Worm (Caenorhabditis elegans) whole organism, L4 larva: ENCODE results near the gene rpb-12.
A peak's percentile ranks its signal among the peaks of the same experiment; 100 is the strongest.
"Not testable (repeated sequence)": the region's sequence is repeated elsewhere in the genome, so short reads cannot be mapped to it uniquely, and the experiment has no call there.

Source experiments
- D1046.2 ChIP-seq: fragments of 200-800 bp; sonication (Bioruptor generic); IDR thresholded peaks from 2 replicates; pipeline ENCODE4 v1.3.6; 2022; ENCODE audit warnings: missing genetic modification characterization, missing compliant biosample characterization
- F49E8.2 ChIP-seq: sonication (generic microtip); optimal IDR thresholded peaks from 2 replicates; lab custom pipeline; 2016; ENCODE audit warnings: missing compliant biosample characterization, mild to moderate bottlenecking, missing genetic modification characterization, borderline replicate concordance
- T20F7.1 ChIP-seq: fragments of 200-800 bp; sonication (Bioruptor generic); optimal IDR thresholded peaks from 2 replicates; lab custom pipeline; 2018; ENCODE audit warnings: mild to moderate bottlenecking, missing genetic modification characterization, missing compliant biosample characterization
- Y105C5A.15 ChIP-seq: fragments of 200-800 bp; sonication (Bioruptor generic); IDR thresholded peaks from 2 replicates; pipeline ENCODE4 v1.3.6; 2022; ENCODE audit warnings: missing genetic modification characterization, missing compliant biosample characterization
- Y48G9A.11 ChIP-seq: fragments of 200-800 bp; sonication (Bioruptor generic); IDR thresholded peaks from 2 replicates; pipeline ENCODE4 v1.3.6; 2022; ENCODE audit warnings: missing genetic modification reagents, missing genetic modification characterization, missing compliant biosample characterization
- Y75B8A.6 ChIP-seq: fragments of 200-800 bp; sonication (Bioruptor generic); IDR thresholded peaks from 2 replicates; pipeline ENCODE4 v1.3.6; 2022; ENCODE audit warnings: missing genetic modification reagents, missing genetic modification characterization, missing compliant biosample characterization
- aha-1 ChIP-seq: fragments of 150-350 bp; peaks from one replicate; lab custom pipeline; 2014; ENCODE audit warnings: missing biosample characterization, missing genetic modification characterization
- arid-1 ChIP-seq: fragments of 200-800 bp; sonication (Bioruptor generic); conservative IDR thresholded peaks from 2 replicates; pipeline ENCODE4 v1.3.6; 2022; ENCODE audit warnings: missing genetic modification reagents, missing genetic modification characterization, missing compliant biosample characterization
- ceh-20 ChIP-seq: fragments of 200-800 bp; sonication (Bioruptor generic); IDR thresholded peaks from 2 replicates; pipeline ENCODE4 v1.3.6; 2022; ENCODE audit warnings: missing genetic modification reagents, missing genetic modification characterization, missing compliant biosample characterization
- ceh-44 ChIP-seq: fragments of 200-800 bp; sonication (Bioruptor generic); IDR thresholded peaks from 2 replicates; pipeline ENCODE4 v1.3.6; 2022; ENCODE audit warnings: missing genetic modification reagents, missing genetic modification characterization, missing compliant biosample characterization
- ctbp-1 ChIP-seq: fragments of 200-800 bp; sonication (Bioruptor generic); IDR thresholded peaks from 2 replicates; pipeline ENCODE4 v1.3.6; 2022; ENCODE audit warnings: missing genetic modification reagents, missing genetic modification characterization, missing compliant biosample characterization
- daf-19 ChIP-seq: fragments of 200-800 bp; sonication (Bioruptor generic); conservative IDR thresholded peaks from 2 replicates; pipeline ENCODE4 v1.3.6; 2022; ENCODE audit warnings: missing genetic modification characterization, missing compliant biosample characterization
- dmd-6 ChIP-seq: fragments of 200-800 bp; sonication (Bioruptor generic); IDR thresholded peaks from 2 replicates; pipeline ENCODE4 v1.3.6; 2022; ENCODE audit warnings: missing genetic modification reagents, missing genetic modification characterization, missing compliant biosample characterization
- dmd-8 ChIP-seq: fragments of 200-800 bp; sonication (Bioruptor generic); IDR thresholded peaks from 2 replicates; pipeline ENCODE4 v1.3.6; 2022; ENCODE audit warnings: missing genetic modification characterization, missing compliant biosample characterization
- dpl-1 ChIP-seq: fragments of 150-350 bp; optimal IDR thresholded peaks from 2 replicates; lab custom pipeline; 2014; ENCODE audit warnings: missing biosample characterization, missing genetic modification reagents, missing genetic modification characterization
- duxl-1 ChIP-seq: sonication (generic microtip); optimal IDR thresholded peaks from 2 replicates; lab custom pipeline; 2016; ENCODE audit warnings: mild to moderate bottlenecking, missing genetic modification characterization, moderate library complexity, missing compliant biosample characterization; ENCODE audit not compliant: poor library complexity
- dve-1 ChIP-seq: sonication (generic microtip); optimal IDR thresholded peaks from 2 replicates; lab custom pipeline; 2017; ENCODE audit warnings: antibody characterized with exemption, mild to moderate bottlenecking, missing genetic modification characterization, missing compliant biosample characterization; ENCODE audit not compliant: insufficient read depth
- hmg-1.1 ChIP-seq: fragments of 200-800 bp; sonication (Bioruptor generic); IDR thresholded peaks from 2 replicates; pipeline ENCODE4 v1.3.6; 2022; ENCODE audit warnings: missing genetic modification reagents, missing genetic modification characterization, missing compliant biosample characterization
- lin-1 ChIP-seq: fragments of 200-800 bp; sonication (Bioruptor generic); IDR thresholded peaks from 2 replicates; pipeline ENCODE4 v1.3.6; 2022; ENCODE audit warnings: missing genetic modification reagents, missing genetic modification characterization, missing compliant biosample characterization
- lin-13 ChIP-seq: fragments of 150-350 bp; optimal IDR thresholded peaks from 2 replicates; lab custom pipeline; 2014; ENCODE audit warnings: missing biosample characterization, missing genetic modification reagents, missing genetic modification characterization
- lin-29 ChIP-seq: fragments of 200-800 bp; sonication (Bioruptor generic); IDR thresholded peaks from 2 replicates; pipeline ENCODE4 v1.3.6; 2022; ENCODE audit warnings: missing genetic modification reagents, missing genetic modification characterization, missing compliant biosample characterization
- lsy-2 ChIP-seq, 2 experiments: fragments of 150-350 bp in 1 of 2; sonication (generic microtip) in 1 of 2; optimal IDR thresholded peaks; 2 replicates each; lab custom pipeline; 2014 to 2017; ENCODE audit warnings: missing biosample characterization in 2 of 2, missing genetic modification characterization in 2 of 2
- madf-5 ChIP-seq, 2 experiments: fragments of 200-800 bp; sonication (Bioruptor generic); IDR thresholded peaks; 2 replicates each; pipeline ENCODE4 v1.3.6; 2022; ENCODE audit warnings: missing compliant biosample characterization in 2 of 2, missing genetic modification characterization in 2 of 2
- mdl-1 ChIP-seq, 2 experiments: fragments of 150-350 bp in 1 of 2; sonication (generic microtip) in 1 of 2; optimal IDR thresholded peaks; 2 replicates each; lab custom pipeline; 2014 to 2017; ENCODE audit warnings: missing biosample characterization in 2 of 2, missing genetic modification characterization in 2 of 2
- mdt-29 ChIP-seq: fragments of 200-800 bp; sonication (Bioruptor generic); IDR thresholded peaks from 2 replicates; pipeline ENCODE4 v1.3.6; 2022; ENCODE audit warnings: missing genetic modification reagents, missing genetic modification characterization, missing compliant biosample characterization
- mes-2 ChIP-seq: sonication (generic microtip); optimal IDR thresholded peaks from 2 replicates; lab custom pipeline; 2016; ENCODE audit warnings: missing genotype, mild to moderate bottlenecking, missing genetic modification characterization, missing compliant biosample characterization; ENCODE audit not compliant: poor library complexity, severe bottlenecking
- mxl-2 ChIP-seq: fragments of 200-800 bp; sonication (Bioruptor generic); conservative IDR thresholded peaks from 2 replicates; pipeline ENCODE4 v1.3.6; 2022; ENCODE audit warnings: missing genetic modification reagents, missing genetic modification characterization, missing compliant biosample characterization
- nhr-102 ChIP-seq: sonication (generic microtip); optimal IDR thresholded peaks from 2 replicates; lab custom pipeline; 2016; ENCODE audit warnings: mild to moderate bottlenecking, missing genetic modification characterization, moderate library complexity, missing compliant biosample characterization
- nhr-11 ChIP-seq: fragments of 150-350 bp; optimal IDR thresholded peaks from 2 replicates; lab custom pipeline; 2014; ENCODE audit warnings: missing biosample characterization, missing genetic modification characterization
- nhr-28 ChIP-seq: fragments of 150-350 bp; optimal IDR thresholded peaks from 2 replicates; lab custom pipeline; 2014; ENCODE audit warnings: missing biosample characterization, missing genetic modification characterization
- nhr-41 ChIP-seq: fragments of 200-800 bp; sonication (Bioruptor generic); IDR thresholded peaks from 2 replicates; pipeline ENCODE4 v1.3.6; 2022; ENCODE audit warnings: missing genetic modification reagents, missing genetic modification characterization, missing compliant biosample characterization
- nhr-48 ChIP-seq: sonication (generic microtip); optimal IDR thresholded peaks from 2 replicates; lab custom pipeline; 2016; ENCODE audit warnings: mild to moderate bottlenecking, missing genetic modification characterization, missing compliant biosample characterization
- pha-4 ChIP-seq, 2 experiments: fragments of 150-350 bp in 1 of 2; fragments of 200-800 bp in 1 of 2; sonication (Bioruptor generic) in 1 of 2; IDR thresholded peaks in 1 of 2; optimal IDR thresholded peaks in 1 of 2; 2 replicates each; pipeline versions ENCODE4 v1.3.6 to Lab custom; 2014 to 2022; ENCODE audit warnings: missing genetic modification characterization in 2 of 2, missing genetic modification reagents in 2 of 2, missing biosample characterization in 1 of 2, missing compliant biosample characterization in 1 of 2
- php-3 ChIP-seq: fragments of 200-800 bp; sonication (Bioruptor generic); IDR thresholded peaks from 2 replicates; pipeline ENCODE4 v1.3.6; 2022; ENCODE audit warnings: missing genetic modification reagents, missing genetic modification characterization, missing compliant biosample characterization
- saeg-2 ChIP-seq: fragments of 200-800 bp; sonication (Bioruptor generic); IDR thresholded peaks from 2 replicates; pipeline ENCODE4 v1.3.6; 2022; ENCODE audit warnings: missing genetic modification reagents, missing genetic modification characterization, missing compliant biosample characterization
- snpc-1.2 ChIP-seq: fragments of 200-800 bp; sonication (Bioruptor generic); IDR thresholded peaks from 2 replicates; pipeline ENCODE4 v1.3.6; 2022; ENCODE audit warnings: missing genetic modification reagents, missing genetic modification characterization, missing compliant biosample characterization
- spr-1 ChIP-seq: sonication (generic microtip); optimal IDR thresholded peaks from 2 replicates; lab custom pipeline; 2016; ENCODE audit warnings: mild to moderate bottlenecking, missing genetic modification characterization, missing compliant biosample characterization
- tra-1 ChIP-seq: fragments of 200-800 bp; sonication (Bioruptor generic); IDR thresholded peaks from 2 replicates; pipeline ENCODE4 v1.3.6; 2022; ENCODE audit warnings: missing genetic modification reagents, missing genetic modification characterization, missing compliant biosample characterization
- unc-130 ChIP-seq: sonication (generic microtip); optimal IDR thresholded peaks from 2 replicates; lab custom pipeline; 2016; ENCODE audit warnings: missing genetic modification reagents, missing genetic modification characterization, missing compliant biosample characterization
- unc-62 ChIP-seq, 3 experiments: fragments of 150-350 bp in 1 of 3; sonication (generic microtip); optimal IDR thresholded peaks in 2 of 3; peaks in 1 of 3; 1 replicate in 1 of 3; 2 replicates in 2 of 3; lab custom pipeline; 2014 to 2017; ENCODE audit warnings: missing biosample characterization in 3 of 3, missing genetic modification characterization in 3 of 3, missing genetic modification reagents in 3 of 3, missing genotype in 1 of 3
- zfp-3 ChIP-seq: fragments of 200-800 bp; sonication (Bioruptor generic); conservative IDR thresholded peaks from 2 replicates; pipeline ENCODE4 v1.3.6; 2022; ENCODE audit warnings: missing genetic modification reagents, missing genetic modification characterization, missing compliant biosample characterization
- zip-11 ChIP-seq: fragments of 200-800 bp; sonication (Bioruptor generic); IDR thresholded peaks from 2 replicates; pipeline ENCODE4 v1.3.6; 2022; ENCODE audit warnings: missing genetic modification characterization, missing compliant biosample characterization

Gene rpb-12

DNA sequence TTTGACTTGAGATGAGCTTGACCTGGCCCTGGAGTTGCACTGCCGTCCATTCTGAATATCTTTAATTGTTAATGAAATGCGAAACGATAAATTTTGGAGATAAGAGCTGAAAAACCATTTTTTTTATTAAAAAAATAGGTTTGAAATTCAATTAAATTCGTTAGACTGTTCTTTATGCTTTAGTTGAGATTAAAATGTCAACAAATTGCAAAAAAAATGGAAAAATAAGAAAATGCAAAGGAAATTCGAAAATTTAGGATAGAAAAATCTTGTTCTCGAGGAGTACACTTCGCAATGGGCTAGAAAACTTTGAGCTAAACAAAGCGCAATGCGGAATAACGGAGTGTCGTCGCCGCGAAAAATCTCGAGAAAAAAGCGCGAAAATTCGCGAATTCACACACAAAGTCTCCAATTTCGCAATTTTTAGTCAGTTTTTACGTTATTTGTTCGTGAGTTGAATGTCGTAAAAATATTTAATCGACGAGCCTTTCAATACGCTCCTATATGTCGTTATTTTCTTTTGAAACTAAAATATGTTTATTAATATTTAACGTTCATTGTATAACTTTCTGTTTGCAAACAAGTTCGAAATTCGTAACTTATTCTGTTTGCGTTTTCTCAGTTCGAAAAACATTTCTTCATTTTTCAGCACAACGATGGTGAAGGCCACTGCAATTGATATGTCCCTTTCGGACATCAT, at the start of gene rpb-12, which contains the start of gene aly-2:
Gene rpb-12, minus strand, starts transcription at position 51 of the 700 bp plus-strand sequence.
Gene aly-2, plus strand, starts transcription at position 650 of the 700 bp plus-strand sequence.
- TF ChIP-seq unc-62 (GFP tag; optimal IDR thresholded peaks at IDR 0.05 in 1 of 2; lab: Kevin White, UChicago) = peak in 1 of 2 experiments; percentile 32
- TF ChIP-seq unc-62 (tag; optimal IDR thresholded peaks at IDR 0.05; lab: Kevin White, UChicago) = no peak
- TF ChIP-seq mdl-1 (tag; optimal IDR thresholded peaks at IDR 0.05; lab: Kevin White, UChicago) = peak in 1 of 2 experiments; percentile 5
- TF ChIP-seq unc-130 (GFP tag; lab: Kevin White, UChicago) = peak; percentile 48
- TF ChIP-seq Y48G9A.11 (GFP tag; lab: Robert Waterston, UW) = peak; percentile 100
- TF ChIP-seq T20F7.1 (GFP tag; lab: Kevin White, UChicago) = peak; percentile 99
- TF ChIP-seq lin-29 (GFP tag; lab: Robert Waterston, UW) = no peak
- peak; percentile 39 for TF ChIP-seq lin-13 (GFP tag; lab: Kevin White, UChicago)
- TF ChIP-seq nhr-11 = peak; percentile 36
- peak; percentile 78 for TF ChIP-seq dpl-1 (GFP tag; lab: Kevin White, UChicago)
- TF ChIP-seq nhr-48 (tag; lab: Kevin White, UChicago) = no peak
- TF ChIP-seq nhr-28 = no peak
- peak; percentile 20; the same call in 1 of the 2 replicates for TF ChIP-seq snpc-1.2
- TF ChIP-seq F49E8.2 (tag; lab: Kevin White, UChicago) = peak; percentile 46
- TF ChIP-seq, all 104 proteins: peak for 10

DNA sequence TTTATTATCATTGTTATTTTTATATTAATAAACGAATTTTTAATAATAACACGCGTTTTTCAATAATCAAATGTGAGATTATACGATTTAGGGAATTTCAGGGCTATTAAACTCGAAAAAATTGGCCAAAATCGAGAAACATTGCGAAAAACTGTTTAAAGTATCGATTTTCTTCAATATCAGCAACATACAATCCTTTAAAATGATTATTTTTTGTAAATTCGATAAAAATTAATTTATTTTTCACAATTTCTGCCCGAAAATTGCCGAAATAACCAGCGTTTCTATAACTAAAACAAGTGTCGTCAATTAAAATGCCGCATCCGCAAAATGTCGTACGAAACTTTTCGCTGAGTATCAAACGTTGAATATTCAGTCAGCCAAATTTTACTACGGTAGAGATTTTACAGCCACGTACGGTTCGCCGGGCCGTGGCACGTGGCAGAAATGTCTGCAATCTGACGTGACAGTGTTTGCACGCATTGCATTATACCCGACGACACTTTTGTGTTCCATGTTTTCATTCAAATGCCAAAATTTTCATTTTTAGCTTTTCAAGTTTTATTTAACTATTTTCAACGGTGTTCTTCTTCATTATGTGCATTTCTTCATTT, 49.5 kb upstream of the rpb-12 start:
- TF ChIP-seq hmg-1.1 (peak; percentile 79), saeg-2 (peak; percentile 96), mxl-2 (GFP tag; lab: Robert Waterston, UW) (peak; percentile 89), lin-29 (GFP tag; lab: Robert Waterston, UW) (peak; percentile 97), nhr-48 (tag; lab: Kevin White, UChicago) (peak; percentile 11), madf-5 (GFP tag; IDR thresholded peaks at IDR 0.05; lab: Robert Waterston, UW) (peak; percentile 87 to 98; a peak in 3 of 4 replicates), T20F7.1 (GFP tag; lab: Kevin White, UChicago) (peak; percentile 76), mdt-29 (peak; percentile 97), Y75B8A.6 (peak; percentile 92), mes-2 (tag; lab: Kevin White, UChicago) (peak; percentile 81), dmd-8 (peak; percentile 86), ceh-20 (GFP tag; lab: Robert Waterston, UW) (peak; percentile 95), arid-1 (GFP tag; lab: Robert Waterston, UW) (peak; percentile 97), dve-1 (tag; lab: Kevin White, UChicago) (peak; percentile 31), unc-130 (GFP tag; lab: Kevin White, UChicago) (peak; percentile 66), nhr-41 (GFP tag; lab: Robert Waterston, UW) (peak; percentile 71; the same call in 1 of the 2 replicates), lin-1 (GFP tag; lab: Robert Waterston, UW) (peak; percentile 95), D1046.2 (peak; percentile 96), spr-1 (tag; lab: Kevin White, UChicago) (peak; percentile 29), ceh-44 (GFP tag; lab: Robert Waterston, UW) (peak; percentile 97), zfp-3 (peak; percentile 98), Y105C5A.15 (0 out of 2 replicates have a peak, but pooled peaks have one; percentile 72), tra-1 (peak; percentile 99), snpc-1.2 (peak; percentile 99), aha-1 (tag; lab: Kevin White, UChicago) (peak; percentile 9), ctbp-1 (GFP tag; lab: Robert Waterston, UW) (peak; percentile 84), F49E8.2 (tag; lab: Kevin White, UChicago) (peak; percentile 93), daf-19 (peak; percentile 94), pha-4 (GFP tag; IDR thresholded peaks at IDR 0.05; lab: Robert Waterston, UW) (peak; percentile 93), nhr-102 (peak; percentile 80), php-3 (peak; percentile 95), duxl-1 (tag; lab: Kevin White, UChicago) (peak; percentile 56), zip-11 (GFP tag; lab: Robert Waterston, UW) (0 out of 2 replicates have a peak, but pooled peaks have one; percentile 56), lsy-2 (tag; optimal IDR thresholded peaks at IDR 0.05; lab: Kevin White, UChicago) (peak in 1 of 2 experiments; percentile 33), dmd-6 (GFP tag; lab: Robert Waterston, UW) (peak; percentile 98)
- TF ChIP-seq pha-4 (tag; optimal IDR thresholded peaks at IDR 0.05; lab: Kevin White, UChicago) = not testable (repeated sequence)
